Fruit fly (Drosophila melanogaster) whole organism, embryonic: ENCODE data around the gene CG17127.

Source experiments
- Atf3 ChIP-seq: fragments of 200-800 bp; sonication (Bioruptor generic); optimal IDR thresholded peaks from 3 replicates; lab custom pipeline; 2016; ENCODE audit warnings: missing biosample characterization, missing genetic modification characterization
- BtbVII ChIP-seq: fragments of 200-800 bp; sonication (Bioruptor generic); optimal IDR thresholded peaks from 3 replicates; lab custom pipeline; 2017; ENCODE audit warnings: missing biosample characterization, mild to moderate bottlenecking, missing genetic modification characterization
- CG11093 ChIP-seq: fragments of 200-800 bp; sonication (Bioruptor generic); IDR thresholded peaks from 3 replicates; pipeline ENCODE4 v1.3.6; 2022; ENCODE audit warnings: missing biosample characterization, missing genetic modification characterization
- CG11696 ChIP-seq: fragments of 200-800 bp; sonication (Bioruptor generic); IDR thresholded peaks from 2 replicates; pipeline ENCODE4 v1.3.6; 2022; ENCODE audit warnings: missing biosample characterization, missing genetic modification characterization
- CG12769 ChIP-seq: fragments of 200-800 bp; sonication (Bioruptor generic); optimal IDR thresholded peaks from 2 replicates; lab custom pipeline; 2019; ENCODE audit warnings: missing biosample characterization, mild to moderate bottlenecking, missing genetic modification characterization, moderate library complexity
- CG12942 ChIP-seq: fragments of 200-800 bp; sonication (Bioruptor generic); optimal IDR thresholded peaks from 3 replicates; lab custom pipeline; 2016; ENCODE audit warnings: missing biosample characterization, missing genetic modification characterization
- CG13287 ChIP-seq: fragments of 200-800 bp; sonication (Bioruptor generic); IDR thresholded peaks from 2 replicates; pipeline ENCODE4 v1.3.6; 2022; ENCODE audit warnings: missing biosample characterization, missing genetic modification characterization; ENCODE audit not compliant: partially characterized antibody
- CG15011 ChIP-seq: fragments of 200-800 bp; sonication (Bioruptor generic); optimal IDR thresholded peaks from 3 replicates; lab custom pipeline; 2018; ENCODE audit warnings: missing biosample characterization, mild to moderate bottlenecking, missing genetic modification characterization
- CG16813 ChIP-seq: fragments of 200-800 bp; sonication (Bioruptor generic); IDR thresholded peaks from 3 replicates; pipeline ENCODE4 v1.3.6; 2022; ENCODE audit warnings: missing biosample characterization, missing genetic modification characterization; ENCODE audit not compliant: partially characterized antibody
- CG17802 ChIP-seq: fragments of 200-800 bp; sonication (Bioruptor generic); optimal IDR thresholded peaks from 2 replicates; lab custom pipeline; 2018; ENCODE audit warnings: missing biosample characterization, mild to moderate bottlenecking, missing genetic modification characterization, moderate library complexity
- CG18262 ChIP-seq: fragments of 200-800 bp; optimal IDR thresholded peaks from 3 replicates; lab custom pipeline; 2019; ENCODE audit warnings: missing biosample characterization, mild to moderate bottlenecking, missing genetic modification characterization, moderate library complexity
- CG2199 ChIP-seq: fragments of 200-800 bp; sonication (Bioruptor generic); IDR thresholded peaks from 3 replicates; pipeline ENCODE4 v1.3.6; 2022; ENCODE audit warnings: missing biosample characterization, missing genetic modification characterization
- CG2202 ChIP-seq: fragments of 200-800 bp; sonication (Bioruptor generic); optimal IDR thresholded peaks from 2 replicates; lab custom pipeline; 2018; ENCODE audit warnings: missing biosample characterization, mild to moderate bottlenecking, missing genetic modification characterization
- CG31224 ChIP-seq: fragments of 200-800 bp; sonication (Bioruptor generic); IDR thresholded peaks from 2 replicates; pipeline ENCODE4 v1.3.6; 2022; ENCODE audit warnings: missing biosample characterization, missing genetic modification characterization
- CG33213 ChIP-seq: fragments of 200-800 bp; sonication (Bioruptor generic); optimal IDR thresholded peaks from 3 replicates; lab custom pipeline; 2016; ENCODE audit warnings: missing biosample characterization, missing genetic modification characterization
- CG33557 ChIP-seq: fragments of 200-800 bp; sonication (Bioruptor generic); optimal IDR thresholded peaks from 2 replicates; lab custom pipeline; 2019; ENCODE audit warnings: missing biosample characterization, mild to moderate bottlenecking, missing genetic modification characterization, moderate library complexity
- CG3838 ChIP-seq: fragments of 200-800 bp; sonication (Bioruptor generic); optimal IDR thresholded peaks from 3 replicates; lab custom pipeline; 2016; ENCODE audit warnings: missing biosample characterization, missing genetic modification characterization
- CG7372 ChIP-seq: fragments of 200-800 bp; sonication (Bioruptor generic); IDR thresholded peaks from 2 replicates; pipeline ENCODE4 v1.3.6; 2022; ENCODE audit warnings: missing biosample characterization, missing genetic modification characterization
- CkIIα-i1 ChIP-seq: fragments of 200-800 bp; sonication (Bioruptor generic); IDR thresholded peaks from 2 replicates; pipeline ENCODE4 v1.3.6; 2022; ENCODE audit warnings: missing biosample characterization, missing genetic modification characterization
- D19B ChIP-seq: fragments of 200-800 bp; sonication (Bioruptor generic); optimal IDR thresholded peaks from 2 replicates; lab custom pipeline; 2017; ENCODE audit warnings: missing biosample characterization, mild to moderate bottlenecking, missing genetic modification characterization
- Doc2 ChIP-seq: fragments of 200-800 bp; sonication (Bioruptor generic); IDR thresholded peaks from 2 replicates; pipeline ENCODE4 v1.3.6; 2022; ENCODE audit warnings: missing biosample characterization, missing genetic modification characterization
- Ets65A ChIP-seq: fragments of 200-800 bp; sonication (Bioruptor generic); peaks from one replicate; lab custom pipeline; 2016; ENCODE audit warnings: missing biosample characterization, missing genetic modification characterization
- Hmr ChIP-seq: fragments of 200-800 bp; sonication (Bioruptor generic); optimal IDR thresholded peaks from 3 replicates; lab custom pipeline; 2017; ENCODE audit warnings: mild to moderate bottlenecking, missing biosample characterization, missing genetic modification reagents, missing genetic modification characterization
- Max ChIP-seq: fragments of 200-800 bp; sonication (Bioruptor generic); optimal IDR thresholded peaks from 2 replicates; lab custom pipeline; 2016; ENCODE audit warnings: missing biosample characterization, mild to moderate bottlenecking, missing genetic modification characterization
- Mrtf ChIP-seq: fragments of 200-800 bp; sonication (Bioruptor generic); IDR thresholded peaks from 3 replicates; pipeline ENCODE4 v1.3.6; 2022; ENCODE audit warnings: missing biosample characterization, missing genetic modification characterization
- Ptx1 ChIP-seq: fragments of 200-800 bp; sonication (Bioruptor generic); IDR thresholded peaks from 2 replicates; pipeline ENCODE4 v1.3.6; 2022; ENCODE audit warnings: missing biosample characterization, missing genetic modification characterization
- Sox100B ChIP-seq: fragments of 200-800 bp; sonication (Bioruptor generic); optimal IDR thresholded peaks from 3 replicates; lab custom pipeline; 2018; ENCODE audit warnings: missing biosample characterization, mild to moderate bottlenecking, missing genetic modification characterization
- cad ChIP-seq: fragments of >200 bp; optimal IDR thresholded peaks from 2 replicates; lab custom pipeline; 2017; ENCODE audit warnings: missing biosample characterization, missing genetic modification characterization
- chinmo ChIP-seq: fragments of 200-800 bp; sonication (Bioruptor generic); IDR thresholded peaks from 4 replicates; pipeline ENCODE4 v1.3.6; 2022; ENCODE audit warnings: missing biosample characterization, missing genetic modification characterization; ENCODE audit not compliant: partially characterized antibody
- ci ChIP-seq: fragments of 200-800 bp; sonication (Bioruptor generic); IDR thresholded peaks from 3 replicates; pipeline ENCODE4 v1.3.6; 2022; ENCODE audit warnings: missing biosample characterization, missing genetic modification characterization
- dmrt99B ChIP-seq: fragments of 200-800 bp; sonication (Bioruptor generic); optimal IDR thresholded peaks from 2 replicates; lab custom pipeline; 2018; ENCODE audit warnings: missing biosample characterization, mild to moderate bottlenecking, missing genetic modification characterization, moderate library complexity
- ftz-f1 ChIP-seq: fragments of 200-800 bp; sonication (Bioruptor generic); optimal IDR thresholded peaks from 2 replicates; lab custom pipeline; 2016; ENCODE audit warnings: missing biosample characterization, missing genetic modification characterization
- fu2 ChIP-seq: fragments of 200-800 bp; sonication (Bioruptor generic); optimal IDR thresholded peaks from 2 replicates; lab custom pipeline; 2016; ENCODE audit warnings: missing biosample characterization, missing genetic modification characterization
- gcm ChIP-seq: fragments of 200-800 bp; sonication (Bioruptor generic); optimal IDR thresholded peaks from 2 replicates; lab custom pipeline; 2019; ENCODE audit warnings: missing biosample characterization, mild to moderate bottlenecking, missing genetic modification characterization, moderate library complexity
- gem ChIP-seq: fragments of 200-800 bp; sonication (Bioruptor generic); optimal IDR thresholded peaks from 2 replicates; lab custom pipeline; 2019; ENCODE audit warnings: missing biosample characterization, mild to moderate bottlenecking, missing genetic modification characterization, moderate library complexity
- grn ChIP-seq: fragments of 200-800 bp; sonication (Bioruptor generic); optimal IDR thresholded peaks from 3 replicates; lab custom pipeline; 2017; ENCODE audit warnings: missing biosample characterization, missing genetic modification characterization
- lbe ChIP-seq: fragments of 200-800 bp; sonication (Bioruptor generic); optimal IDR thresholded peaks from 2 replicates; lab custom pipeline; 2016; ENCODE audit warnings: missing biosample characterization, mild to moderate bottlenecking, missing genetic modification characterization
- lmd ChIP-seq: fragments of 200-800 bp; sonication (Bioruptor generic); IDR thresholded peaks from 2 replicates; pipeline ENCODE4 v1.3.6; 2022; ENCODE audit warnings: missing biosample characterization, missing genetic modification characterization
- nau ChIP-seq: fragments of 200-800 bp; sonication (Bioruptor generic); optimal IDR thresholded peaks from 3 replicates; lab custom pipeline; 2017; ENCODE audit warnings: missing biosample characterization, mild to moderate bottlenecking, missing genetic modification characterization, missing genetic modification reagents
- onecut ChIP-seq: fragments of 200-800 bp; sonication (Bioruptor generic); IDR thresholded peaks from 2 replicates; pipeline ENCODE4 v1.3.6; 2022; ENCODE audit warnings: missing biosample characterization, missing genetic modification characterization
- sc ChIP-seq, 3 experiments: fragments of >200 bp in 2 of 3; fragments of 200-800 bp in 1 of 3; sonication (Bioruptor generic) in 1 of 3; optimal IDR thresholded peaks; 2 replicates in 2 of 3; 3 replicates in 1 of 3; lab custom pipeline; 2017; ENCODE audit warnings: mild to moderate bottlenecking in 1 of 3, missing biosample characterization in 1 of 3, missing genetic modification characterization in 1 of 3, missing genetic modification reagents in 1 of 3
- stwl ChIP-seq: fragments of 200-800 bp; sonication (Bioruptor generic); optimal IDR thresholded peaks from 3 replicates; lab custom pipeline; 2018; ENCODE audit warnings: missing biosample characterization, mild to moderate bottlenecking, missing genetic modification characterization, moderate library complexity
- tap ChIP-seq: fragments of 200-800 bp; optimal IDR thresholded peaks from 3 replicates; lab custom pipeline; 2019; ENCODE audit warnings: missing biosample characterization, mild to moderate bottlenecking, missing genetic modification characterization, moderate library complexity
- trem ChIP-seq: fragments of 200-800 bp; optimal IDR thresholded peaks from 3 replicates; lab custom pipeline; 2019; ENCODE audit warnings: missing biosample characterization, mild to moderate bottlenecking, missing genetic modification characterization, moderate library complexity
- unc-4 ChIP-seq: fragments of 200-800 bp; sonication (Bioruptor generic); IDR thresholded peaks from 2 replicates; pipeline ENCODE4 v1.3.6; 2022; ENCODE audit warnings: missing biosample characterization, missing genetic modification characterization; ENCODE audit not compliant: partially characterized antibody

Gene CG17127

DNA sequence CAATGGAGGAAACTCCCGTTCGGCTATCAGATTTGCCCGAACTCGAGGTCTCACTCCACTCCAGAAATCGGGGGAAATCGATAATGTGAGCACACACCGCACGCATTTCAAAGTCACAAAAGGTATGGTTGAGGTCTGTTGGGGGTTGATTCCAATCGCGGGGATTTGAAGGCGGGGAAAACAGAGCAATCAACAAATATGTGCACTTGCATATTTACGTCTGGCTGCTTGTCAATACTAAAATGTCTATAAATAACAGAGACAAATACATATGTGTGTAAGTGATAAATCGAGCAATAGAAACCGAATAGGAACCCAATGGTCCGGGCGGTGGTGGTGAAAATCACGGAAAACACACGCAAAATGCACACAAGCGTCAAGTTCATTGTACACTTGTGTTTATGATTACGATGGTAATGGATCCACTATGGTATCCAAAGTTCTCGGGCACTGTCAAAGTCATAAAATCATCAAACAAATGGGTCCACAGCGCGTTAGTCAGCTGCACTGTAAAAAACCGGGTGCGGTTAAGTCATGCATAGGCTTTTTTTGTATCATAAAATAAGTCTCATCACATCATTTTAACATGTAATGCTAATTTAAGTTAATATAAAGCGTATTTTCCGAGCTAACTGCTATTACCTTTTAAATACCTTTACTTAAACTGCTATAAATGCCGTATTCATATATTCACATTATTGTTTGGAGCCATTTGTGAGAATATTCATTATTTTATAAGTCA, 18.6 kb upstream of the CG17127 start (continued):
- peak; percentile 83 for TF ChIP-seq Sox100B
- TF ChIP-seq CG31224 (GFP tag; lab: Robert Waterston, UW) = no peak
- no peak for TF ChIP-seq ftz-f1 (GFP tag; lab: Kevin White, UChicago)
- peak; percentile 97 for TF ChIP-seq CG2202
- TF ChIP-seq CG16813 (GFP tag; lab: Robert Waterston, UW) = no peak
- no peak for TF ChIP-seq D19B
- TF ChIP-seq Doc2 (GFP tag; lab: Robert Waterston, UW) = 0 out of 2 replicates have a peak, but pooled peaks have one; percentile 52
- TF ChIP-seq Mrtf (GFP tag; lab: Robert Waterston, UW) = peak; percentile 79
- peak; percentile 68 for TF ChIP-seq stwl
- peak; percentile 89 for TF ChIP-seq Atf3 (GFP tag; lab: Kevin White, UChicago)
- peak; percentile 62 for TF ChIP-seq tap (tag; lab: Kevin White, UChicago)
- TF ChIP-seq CkIIα-i1 (GFP tag; lab: Robert Waterston, UW) = peak; percentile 58; the same call in 1 of the 2 replicates
- TF ChIP-seq CG18262 = peak; percentile 86
- no peak for TF ChIP-seq CG13287 (GFP tag; lab: Robert Waterston, UW)
- TF ChIP-seq CG12942 = peak; percentile 87
- peak; percentile 90 for TF ChIP-seq nau
- TF ChIP-seq trem = peak; percentile 62
- peak; percentile 83 for TF ChIP-seq BtbVII
- peak; percentile 99 for TF ChIP-seq CG33557
- peak; percentile 81 for TF ChIP-seq Max (GFP tag; lab: Kevin White, UChicago)
- no peak for TF ChIP-seq cad (GFP tag; lab: Kevin White, UChicago)

- TF ChIP-seq CG7372 (GFP tag; lab: Robert Waterston, UW) (peak; percentile 18; the same call in 1 of the 2 replicates), lbe (GFP tag; lab: Kevin White, UChicago) (no peak)
Measured at dm6 chr2L:10752668-10753067, 18.0 kb upstream of the CG17127 start.

DNA sequence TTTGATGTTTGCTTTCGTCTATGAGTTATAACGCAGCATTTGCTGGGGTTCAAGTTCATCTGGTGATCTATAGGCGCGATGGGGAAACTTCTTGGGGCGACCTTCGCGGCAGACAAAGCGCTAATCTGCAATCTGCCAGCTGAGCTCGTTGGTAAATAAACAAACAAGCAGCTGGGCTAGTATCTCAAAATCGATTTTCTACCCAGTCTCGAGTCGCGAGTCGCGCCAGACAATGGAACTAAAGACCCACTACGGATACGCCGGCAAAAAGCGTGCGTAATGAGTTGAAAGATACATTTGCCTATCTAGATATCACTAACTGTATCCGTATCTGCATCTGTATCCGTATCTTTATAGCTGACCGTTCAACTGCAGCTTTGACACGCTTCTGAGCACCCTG, 17.1 kb upstream of the CG17127 start:
- peak; percentile 56 for TF ChIP-seq grn (GFP tag; lab: Kevin White, UChicago)
- 0 out of 4 replicates have a peak, but pooled peaks have one; percentile 50 for TF ChIP-seq chinmo
- TF ChIP-seq Ptx1 = no peak
- no peak for TF ChIP-seq CG11696 (GFP tag; lab: Robert Waterston, UW)
- TF ChIP-seq Ets65A = peak; percentile 87
- TF ChIP-seq onecut (GFP tag; lab: Robert Waterston, UW) = peak; percentile 55; the same call in 1 of the 2 replicates
- TF ChIP-seq CG12769 = peak; percentile 2
- TF ChIP-seq ftz-f1 (GFP tag; lab: Kevin White, UChicago) = peak; percentile 29

DNA sequence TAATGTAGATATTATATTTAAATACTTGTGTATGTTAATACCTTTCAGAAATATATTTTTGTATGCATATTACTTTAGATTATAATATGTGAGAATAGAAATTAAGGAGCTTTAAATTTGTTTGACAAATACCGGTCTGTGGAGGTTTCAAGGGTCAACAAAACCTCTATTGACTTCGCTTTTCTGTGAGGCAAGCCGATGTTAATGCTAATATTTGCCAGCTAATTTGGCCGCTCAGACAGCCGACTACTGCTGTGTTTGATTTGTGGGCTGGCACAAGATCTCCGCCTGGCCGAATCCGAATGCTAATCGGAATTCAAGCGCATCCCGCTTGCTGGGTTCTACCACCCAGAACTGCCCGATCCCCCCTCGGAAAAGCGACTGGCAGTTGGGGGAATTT, 16.1 kb upstream of the CG17127 start:
- TF ChIP-seq gem (tag; lab: Kevin White, UChicago) = peak; percentile 38
- no peak for TF ChIP-seq CG11093 (GFP tag; lab: Robert Waterston, UW)
- TF ChIP-seq unc-4 (GFP tag; lab: Robert Waterston, UW) = no peak
- TF ChIP-seq fu2 (GFP tag; lab: Kevin White, UChicago) = no peak
- TF ChIP-seq CG33213 (GFP tag; lab: Kevin White, UChicago) = no peak
- no peak for TF ChIP-seq CG15011
- no peak for TF ChIP-seq CG17802
- no peak for TF ChIP-seq CG3838 (GFP tag; lab: Kevin White, UChicago)
- TF ChIP-seq Hmr (GFP tag; lab: Kevin White, UChicago) = peak; percentile 14
- no peak for TF ChIP-seq lmd (GFP tag; lab: Robert Waterston, UW)
- TF ChIP-seq cad (GFP tag; lab: Kevin White, UChicago) = no peak
- no peak for TF ChIP-seq onecut (GFP tag; lab: Robert Waterston, UW)
- no peak for TF ChIP-seq dmrt99B
- TF ChIP-seq CG2199 (GFP tag; lab: Robert Waterston, UW) = no peak
- no peak for TF ChIP-seq gcm (GFP tag; lab: Kevin White, UChicago)
- TF ChIP-seq sc (optimal IDR thresholded peaks at IDR 0.05; lab: Kevin White, UChicago) = no peak
- TF ChIP-seq sc (GFP tag; optimal IDR thresholded peaks at IDR 0.05; lab: Kevin White, UChicago) = no peak
- 0 out of 3 replicates have a peak, but pooled peaks have one; percentile 20 for TF ChIP-seq ci (GFP tag; lab: Robert Waterston, UW)
